Fruit fly (Drosophila melanogaster) whole organism, wandering third instar larva: ENCODE results near the gene stol.
"Not testable (repeated sequence)": the region's sequence is repeated elsewhere in the genome, so short reads cannot be mapped to it uniquely, and the experiment has no call there.

Experiments
- Abd-B ChIP-seq: fragments of >200 bp; optimal IDR thresholded peaks from 2 replicates; lab custom pipeline; 2017; ENCODE audit warnings: missing biosample characterization, missing genetic modification characterization
- CG32264 ChIP-seq: fragments of 200-800 bp; sonication (Bioruptor generic); optimal IDR thresholded peaks from 2 replicates; lab custom pipeline; 2016; ENCODE audit warnings: missing biosample characterization, missing genetic modification characterization
- Dfd ChIP-seq: fragments of >200 bp; optimal IDR thresholded peaks from 2 replicates; lab custom pipeline; 2017; ENCODE audit warnings: missing biosample characterization, missing genetic modification characterization
- Dif ChIP-seq: fragments of 200-275, 200-300 bp; sonication (Bioruptor generic); optimal IDR thresholded peaks from 2 replicates; lab custom pipeline; 2018; ENCODE audit warnings: missing biosample characterization, missing genetic modification characterization; ENCODE audit not compliant: partially characterized antibody
- GATAd ChIP-seq: sonication (Bioruptor generic); optimal IDR thresholded peaks from 2 replicates; lab custom pipeline; 2016; ENCODE audit warnings: missing biosample characterization, missing genetic modification characterization
- Jra ChIP-seq: sonication (Bioruptor generic); optimal IDR thresholded peaks from 2 replicates; lab custom pipeline; 2016; ENCODE audit warnings: missing biosample characterization, missing genetic modification characterization
- Myc ChIP-seq: fragments of >200 bp; optimal IDR thresholded peaks from 2 replicates; lab custom pipeline; 2017
- psq ChIP-seq: fragments of 200-800 bp; sonication (Bioruptor generic); optimal IDR thresholded peaks from 3 replicates; lab custom pipeline; 2017; ENCODE audit warnings: missing biosample characterization, mild to moderate bottlenecking, missing genetic modification characterization, moderate library complexity
- sage ChIP-seq: fragments of 200-800 bp; sonication (Bioruptor generic); optimal IDR thresholded peaks from 2 replicates; lab custom pipeline; 2016; ENCODE audit warnings: missing biosample characterization, mild to moderate bottlenecking, missing genetic modification characterization
- tai ChIP-seq: sonication (Bioruptor generic); optimal IDR thresholded peaks from 2 replicates; lab custom pipeline; 2016; ENCODE audit warnings: missing biosample characterization, missing genetic modification characterization

DNA sequence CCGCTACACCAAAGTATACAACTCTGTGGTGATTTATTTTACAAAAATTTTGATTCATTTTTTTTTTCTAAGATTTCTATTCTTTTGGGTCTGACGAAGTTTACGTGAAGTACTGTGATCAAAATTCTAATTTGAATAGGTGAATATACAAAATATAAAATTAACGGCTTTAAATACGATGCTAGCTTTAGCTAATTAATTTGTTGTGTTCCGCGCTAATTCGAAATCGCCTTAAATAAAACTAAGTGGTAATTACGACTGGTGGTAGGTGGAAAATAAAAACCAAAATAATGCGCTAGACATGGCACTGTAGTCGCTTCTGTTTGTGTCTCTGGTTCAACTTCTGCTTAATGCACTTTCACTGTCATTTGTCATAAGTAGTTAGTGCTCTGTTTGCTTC is 42.1 kb downstream of the stol start, which contains the start of gene CG43923:
- TF ChIP-seq Dfd (GFP tag; lab: Kevin White, UChicago); Dif; psq; CG32264 (GFP tag; lab: Kevin White, UChicago); Jra (GFP tag; lab: Kevin White, UChicago); tai (GFP tag; lab: Kevin White, UChicago); GATAd (GFP tag; lab: Kevin White, UChicago); Myc (lab: Kevin White, UChicago); Abd-B (GFP tag; lab: Kevin White, UChicago); sage (GFP tag; lab: Kevin White, UChicago): not testable (repeated sequence)
